Worm (Caenorhabditis elegans): ENCODE data around the gene best-23.

The best-23 gene

ce11 chrII:7935622-7936021 lies 28.2 kb upstream of the best-23 start:
- no peak for TF ChIP-seq tbx-37 (GFP tag; conservative IDR thresholded peaks at IDR 0.05)
- TF ChIP-seq ceh-13 (GFP tag; optimal IDR thresholded peaks at IDR 0.05), result no peak
- TF ChIP-seq hnd-1 (tag; optimal IDR thresholded peaks at IDR 0.05), result no peak
- no peak for TF ChIP-seq aly-1 (tag; optimal IDR thresholded peaks at IDR 0.05)

ce11 chrII:7930671-7931070 lies 23.3 kb upstream of the best-23 start:
- TF ChIP-seq tbx-37 (GFP tag; conservative IDR thresholded peaks at IDR 0.05) (no peak), tra-4 (tag; optimal IDR thresholded peaks at IDR 0.05) (no peak), hnd-1 (tag; optimal IDR thresholded peaks at IDR 0.05) (no peak), ceh-13 (GFP tag; optimal IDR thresholded peaks at IDR 0.05) (no peak), ets-7 (tag; optimal IDR thresholded peaks at IDR 0.05) (no peak), hmg-4 (GFP tag; optimal IDR thresholded peaks at IDR 0.05) (no peak), sea-1 (GFP tag; conservative IDR thresholded peaks at IDR 0.05) (no peak), tbx-11 (GFP tag; IDR thresholded peaks at IDR 0.05) (no peak), flt-1 (GFP tag; IDR thresholded peaks at IDR 0.05) (no peak), pes-1 (GFP tag; IDR thresholded peaks at IDR 0.05) (no peak)

ce11 chrII:7928600-7928999 lies 21.2 kb upstream of the best-23 start, which contains the start of gene spv-1:
Gene spv-1, minus strand, starts transcription at chrII:7928700.
- TF ChIP-seq tbx-37 (GFP tag; conservative IDR thresholded peaks at IDR 0.05) (no peak), aly-1 (tag; optimal IDR thresholded peaks at IDR 0.05) (no peak), hmbx-1 (tag; optimal IDR thresholded peaks at IDR 0.05) (no peak), tra-4 (tag; optimal IDR thresholded peaks at IDR 0.05) (no peak), ceh-36 (tag; optimal IDR thresholded peaks at IDR 0.05) (no peak), ets-7 (tag; optimal IDR thresholded peaks at IDR 0.05) (no peak), pes-1 (GFP tag; IDR thresholded peaks at IDR 0.05) (no peak), scrt-1 (GFP tag; IDR thresholded peaks at IDR 0.05) (no peak), tbx-11 (GFP tag; IDR thresholded peaks at IDR 0.05) (no peak), ceh-13 (GFP tag; optimal IDR thresholded peaks at IDR 0.05) (no peak), flt-1 (GFP tag; IDR thresholded peaks at IDR 0.05) (no peak), F13C5.2 (tag; optimal IDR thresholded peaks at IDR 0.05) (no peak), B0310.2 (tag; optimal IDR thresholded peaks at IDR 0.05) (no peak), hmg-4 (GFP tag; optimal IDR thresholded peaks at IDR 0.05) (no peak), sea-1 (GFP tag; conservative IDR thresholded peaks at IDR 0.05) (no peak), hnd-1 (tag; optimal IDR thresholded peaks at IDR 0.05) (no peak), ama-1 (optimal IDR thresholded peaks at IDR 0.05) (no peak)

- TF ChIP-seq F13C5.2 (tag; optimal IDR thresholded peaks at IDR 0.05) (no peak), tra-4 (tag; optimal IDR thresholded peaks at IDR 0.05) (no peak), B0310.2 (tag; optimal IDR thresholded peaks at IDR 0.05) (no peak), flt-1 (GFP tag; IDR thresholded peaks at IDR 0.05) (no peak), tbx-11 (GFP tag; IDR thresholded peaks at IDR 0.05) (no peak), scrt-1 (GFP tag; IDR thresholded peaks at IDR 0.05) (no peak), sea-1 (GFP tag; conservative IDR thresholded peaks at IDR 0.05) (no peak), ets-7 (tag; optimal IDR thresholded peaks at IDR 0.05) (no peak), ceh-13 (GFP tag; optimal IDR thresholded peaks at IDR 0.05) (no peak), aly-1 (tag; optimal IDR thresholded peaks at IDR 0.05) (no peak), hmg-4 (GFP tag; optimal IDR thresholded peaks at IDR 0.05) (no peak), hmbx-1 (tag; optimal IDR thresholded peaks at IDR 0.05) (no peak), ceh-36 (tag; optimal IDR thresholded peaks at IDR 0.05) (no peak), ama-1 (optimal IDR thresholded peaks at IDR 0.05) (no peak), pes-1 (GFP tag; IDR thresholded peaks at IDR 0.05) (no peak)
Measured at ce11 chrII:7921155-7921554, 13.8 kb upstream of the best-23 start.

ce11 chrII:7920178-7920577 lies 12.8 kb upstream of the best-23 start:
- TF ChIP-seq tbx-37 (GFP tag; conservative IDR thresholded peaks at IDR 0.05) (no peak), ceh-13 (GFP tag; optimal IDR thresholded peaks at IDR 0.05) (no peak), B0310.2 (tag; optimal IDR thresholded peaks at IDR 0.05) (no peak), hnd-1 (tag; optimal IDR thresholded peaks at IDR 0.05) (no peak), sea-1 (GFP tag; conservative IDR thresholded peaks at IDR 0.05) (no peak), tbx-11 (GFP tag; IDR thresholded peaks at IDR 0.05) (no peak), flt-1 (GFP tag; IDR thresholded peaks at IDR 0.05) (no peak), tra-4 (tag; optimal IDR thresholded peaks at IDR 0.05) (no peak), ets-7 (tag; optimal IDR thresholded peaks at IDR 0.05) (no peak), scrt-1 (GFP tag; IDR thresholded peaks at IDR 0.05) (no peak), ama-1 (optimal IDR thresholded peaks at IDR 0.05) (no peak), aly-1 (tag; optimal IDR thresholded peaks at IDR 0.05) (no peak), pes-1 (GFP tag; IDR thresholded peaks at IDR 0.05) (no peak), ceh-36 (tag; optimal IDR thresholded peaks at IDR 0.05) (no peak), F13C5.2 (tag; optimal IDR thresholded peaks at IDR 0.05) (no peak)

- no peak for TF ChIP-seq scrt-1 (GFP tag; IDR thresholded peaks at IDR 0.05)
- TF ChIP-seq ceh-36 (tag; optimal IDR thresholded peaks at IDR 0.05), result no peak
- no peak for TF ChIP-seq hmg-4 (GFP tag; optimal IDR thresholded peaks at IDR 0.05)
- no peak for TF ChIP-seq tbx-37 (GFP tag; conservative IDR thresholded peaks at IDR 0.05)
- TF ChIP-seq F13C5.2 (tag; optimal IDR thresholded peaks at IDR 0.05), result no peak
- no peak for TF ChIP-seq aly-1 (tag; optimal IDR thresholded peaks at IDR 0.05)
- TF ChIP-seq hmbx-1 (tag; optimal IDR thresholded peaks at IDR 0.05), result no peak
- no peak for TF ChIP-seq pes-1 (GFP tag; IDR thresholded peaks at IDR 0.05)
- TF ChIP-seq B0310.2 (tag; optimal IDR thresholded peaks at IDR 0.05), result no peak
- no peak for TF ChIP-seq tbx-11 (GFP tag; IDR thresholded peaks at IDR 0.05)
- TF ChIP-seq flt-1 (GFP tag; IDR thresholded peaks at IDR 0.05), result no peak
- no peak for TF ChIP-seq sea-1 (GFP tag; conservative IDR thresholded peaks at IDR 0.05)
Measured at ce11 chrII:7911015-7911414, 3.6 kb upstream of the best-23 start, which contains the start of gene ZK675.4. Gene ZK675.4, plus strand, starts transcription at chrII:7911315.

- no peak for TF ChIP-seq tbx-37 (GFP tag; conservative IDR thresholded peaks at IDR 0.05)
- no peak for TF ChIP-seq ets-7 (tag; optimal IDR thresholded peaks at IDR 0.05)
- TF ChIP-seq scrt-1 (GFP tag; IDR thresholded peaks at IDR 0.05), result no peak
- TF ChIP-seq F13C5.2 (tag; optimal IDR thresholded peaks at IDR 0.05), result no peak
Measured at ce11 chrII:7901990-7902389, 5.4 kb downstream of the best-23 start.

- no peak for TF ChIP-seq ets-7 (tag; optimal IDR thresholded peaks at IDR 0.05)
- no peak for TF ChIP-seq ama-1 (optimal IDR thresholded peaks at IDR 0.05)
- TF ChIP-seq hmg-4 (GFP tag; optimal IDR thresholded peaks at IDR 0.05), result no peak
- no peak for TF ChIP-seq F13C5.2 (tag; optimal IDR thresholded peaks at IDR 0.05)
- no peak for TF ChIP-seq pes-1 (GFP tag; IDR thresholded peaks at IDR 0.05)
- no peak for TF ChIP-seq scrt-1 (GFP tag; IDR thresholded peaks at IDR 0.05)
- no peak for TF ChIP-seq tbx-37 (GFP tag; conservative IDR thresholded peaks at IDR 0.05)
- TF ChIP-seq hmbx-1 (tag; optimal IDR thresholded peaks at IDR 0.05), result no peak
- no peak for TF ChIP-seq ceh-13 (GFP tag; optimal IDR thresholded peaks at IDR 0.05)
- no peak for TF ChIP-seq aly-1 (tag; optimal IDR thresholded peaks at IDR 0.05)
- no peak for TF ChIP-seq ceh-36 (tag; optimal IDR thresholded peaks at IDR 0.05)
- no peak for TF ChIP-seq B0310.2 (tag; optimal IDR thresholded peaks at IDR 0.05)
- TF ChIP-seq sea-1 (GFP tag; conservative IDR thresholded peaks at IDR 0.05), result no peak
Measured at ce11 chrII:7900762-7901161, 6.6 kb downstream of the best-23 start.
